Comparison of ENCODE assay signal across 7 worm cellular contexts in genomic region chrV:5687115-5687979, ce11.
TF ChIP-seq lines count a peak whose summit lies in the region.

Gene F25B4.7, minus strand, starts transcription at chrV:5687226.

TF ChIP-seq in whole organism, L1 larva, 84 proteins besides CTCF, POLR2A, EP300 and RAD21 (continues in another document):
- TF ChIP-seq rnt-1 (tag; optimal IDR thresholded peaks at IDR 0.05; lab: Kevin White, UChicago) (peak; percentile 5), C16A3.4 (tag; optimal IDR thresholded peaks at IDR 0.05; lab: Kevin White, UChicago) (peak; percentile 10), tbx-2 (tag; optimal IDR thresholded peaks at IDR 0.05; lab: Kevin White, UChicago) (no peak), dpl-1 (GFP tag; optimal IDR thresholded peaks at IDR 0.05; lab: Kevin White, UChicago) (peak; percentile 24 to 37 (median 31)), nhr-19 (GFP tag; conservative IDR thresholded peaks at IDR 0.05; lab: Robert Waterston, UW) (peak; percentile 69), mab-9 (GFP tag; IDR thresholded peaks at IDR 0.05; lab: Robert Waterston, UW) (no peak), mef-2 (tag; optimal IDR thresholded peaks at IDR 0.05; lab: Kevin White, UChicago) (no peak), lin-14 (GFP tag; optimal IDR thresholded peaks at IDR 0.05; lab: Kevin White, UChicago) (peak; percentile 42), lin-35 (GFP tag; optimal IDR thresholded peaks at IDR 0.05; lab: Kevin White, UChicago) (peak in 1 of 2 experiments; percentile 8), blmp-1 (tag; optimal IDR thresholded peaks at IDR 0.05; lab: Kevin White, UChicago) (peak; percentile 60), ceh-90 (tag; optimal IDR thresholded peaks at IDR 0.05; lab: Kevin White, UChicago) (no peak), skn-1 (tag; optimal IDR thresholded peaks at IDR 0.05; lab: Kevin White, UChicago) (peak; percentile 6), nhr-85 (tag; lab: Kevin White, UChicago) (peak; percentile 80)

TF ChIP-seq in whole organism, L2 larva, 48 proteins besides CTCF, POLR2A, EP300 and RAD21:
- TF ChIP-seq nhr-25 (tag; optimal IDR thresholded peaks at IDR 0.05; lab: Kevin White, UChicago) (peak; percentile 33), nhr-129 (tag; optimal IDR thresholded peaks at IDR 0.05; lab: Kevin White, UChicago) (peak; percentile 82), sma-9 (GFP tag; optimal IDR thresholded peaks at IDR 0.05; lab: Kevin White, UChicago) (peak; percentile 74), sma-9 (tag; optimal IDR thresholded peaks at IDR 0.05; lab: Kevin White, UChicago) (no peak), unc-55 (GFP tag; optimal IDR thresholded peaks at IDR 0.05; lab: Kevin White, UChicago) (peak; percentile 64), C34F6.9 (tag; optimal IDR thresholded peaks at IDR 0.05; lab: Kevin White, UChicago) (peak; percentile 68), crh-2 (tag; optimal IDR thresholded peaks at IDR 0.05; lab: Kevin White, UChicago) (peak; percentile 67), nhr-237 (tag; optimal IDR thresholded peaks at IDR 0.05; lab: Kevin White, UChicago) (no peak), fos-1 (tag; optimal IDR thresholded peaks at IDR 0.05; lab: Kevin White, UChicago) (peak; percentile 40), alr-1 (tag; optimal IDR thresholded peaks at IDR 0.05; lab: Kevin White, UChicago) (no peak), nhr-21 (tag; optimal IDR thresholded peaks at IDR 0.05; lab: Kevin White, UChicago) (peak; percentile 41), lsy-2 (tag; optimal IDR thresholded peaks at IDR 0.05; lab: Kevin White, UChicago) (peak in 1 of 2 experiments; percentile 41)

TF ChIP-seq in whole organism, L3 larva, 47 proteins besides CTCF, POLR2A, EP300 and RAD21:
- TF ChIP-seq nhr-12 (tag; optimal IDR thresholded peaks at IDR 0.05; lab: Kevin White, UChicago) (no peak), nhr-25 (tag; optimal IDR thresholded peaks at IDR 0.05; lab: Kevin White, UChicago) (peak; percentile 7), nhr-67 (tag; optimal IDR thresholded peaks at IDR 0.05; lab: Kevin White, UChicago) (no peak), elt-2 (tag; optimal IDR thresholded peaks at IDR 0.05; lab: Kevin White, UChicago) (peak; percentile 17), nhr-23 (tag; optimal IDR thresholded peaks at IDR 0.05; lab: Kevin White, UChicago) (peak; percentile 61), R02D3.7 (tag; optimal IDR thresholded peaks at IDR 0.05; lab: Kevin White, UChicago) (no peak), nhr-43 (tag; optimal IDR thresholded peaks at IDR 0.05; lab: Kevin White, UChicago; ENCODE audit: poor library complexity, severe bottlenecking) (peak; percentile 49), ceh-82 (tag; optimal IDR thresholded peaks at IDR 0.05; lab: Kevin White, UChicago) (no peak), pha-4 (tag; optimal IDR thresholded peaks at IDR 0.05; lab: Kevin White, UChicago) (peak; percentile 42), hmg-11 (tag; optimal IDR thresholded peaks at IDR 0.05; lab: Kevin White, UChicago) (no peak), lin-15B (tag; optimal IDR thresholded peaks at IDR 0.05; lab: Kevin White, UChicago) (peak; percentile 56)

TF ChIP-seq in whole organism, L4 larva, 104 proteins besides CTCF, POLR2A, EP300 and RAD21 (continues in another document):
- TF ChIP-seq hlh-30 (tag; optimal IDR thresholded peaks at IDR 0.05; lab: Kevin White, UChicago; ENCODE audit: insufficient read depth), result peak; percentile 50
- no peak for TF ChIP-seq daf-12 (tag; optimal IDR thresholded peaks at IDR 0.05; lab: Kevin White, UChicago)
- TF ChIP-seq dpl-1 (GFP tag; optimal IDR thresholded peaks at IDR 0.05; lab: Kevin White, UChicago), result no peak
- TF ChIP-seq Y48G9A.11 (GFP tag; IDR thresholded peaks at IDR 0.05; lab: Robert Waterston, UW), result no peak
- TF ChIP-seq lin-39 (tag; optimal IDR thresholded peaks at IDR 0.05; lab: Kevin White, UChicago), result no peak
- no peak for TF ChIP-seq dve-1 (tag; optimal IDR thresholded peaks at IDR 0.05; lab: Kevin White, UChicago; ENCODE audit: insufficient read depth)
- TF ChIP-seq mxl-2 (GFP tag; conservative IDR thresholded peaks at IDR 0.05; lab: Robert Waterston, UW), result no peak
- TF ChIP-seq nhr-11 (tag; optimal IDR thresholded peaks at IDR 0.05; lab: Kevin White, UChicago), result no peak
- TF ChIP-seq unc-62 (GFP tag; optimal IDR thresholded peaks at IDR 0.05 in 1 of 2; lab: Kevin White, UChicago), result peak in 1 of 2 experiments; percentile 43
- no peak for TF ChIP-seq unc-62 (tag; optimal IDR thresholded peaks at IDR 0.05; lab: Kevin White, UChicago)
- no peak for TF ChIP-seq tra-1 (GFP tag; IDR thresholded peaks at IDR 0.05; lab: Robert Waterston, UW)
- no peak for TF ChIP-seq daf-19 (GFP tag; conservative IDR thresholded peaks at IDR 0.05; lab: Robert Waterston, UW)
- no peak for TF ChIP-seq lim-7 (GFP tag; IDR thresholded peaks at IDR 0.05; lab: Robert Waterston, UW)
- TF ChIP-seq lin-38 (GFP tag; IDR thresholded peaks at IDR 0.05; lab: Robert Waterston, UW), result peak; percentile 45
- no peak for TF ChIP-seq nhr-102 (tag; optimal IDR thresholded peaks at IDR 0.05; lab: Kevin White, UChicago)

TF ChIP-seq in whole organism, late embryonic, 69 proteins besides CTCF, POLR2A, EP300 and RAD21:
- TF ChIP-seq tbx-7 (tag; optimal IDR thresholded peaks at IDR 0.05; lab: Kevin White, UChicago) (no peak), unc-42 (tag; optimal IDR thresholded peaks at IDR 0.05; lab: Kevin White, UChicago) (peak; percentile 11)
TF ChIP-seq in whole organism, late embryonic: peak in this region for 1.

TF ChIP-seq in whole organism, mixed stage, embryonic, 35 proteins besides CTCF, POLR2A, EP300 and RAD21:
- TF ChIP-seq hlh-1 (tag; optimal IDR thresholded peaks at IDR 0.05; lab: Kevin White, UChicago) (no peak), elt-1 (tag; optimal IDR thresholded peaks at IDR 0.05; lab: Kevin White, UChicago; ENCODE audit: borderline replicate concordance, insufficient read depth) (no peak), ces-1 (GFP tag; optimal IDR thresholded peaks at IDR 0.05; lab: Kevin White, UChicago) (peak; percentile 52)
TF ChIP-seq in whole organism, mixed stage, embryonic: peak in this region for 1.

TF ChIP-seq in whole organism, young adult, 124 proteins besides CTCF, POLR2A, EP300 and RAD21:
- TF ChIP-seq die-1 (tag; optimal IDR thresholded peaks at IDR 0.05; lab: Kevin White, UChicago) (no peak), let-607 (tag; optimal IDR thresholded peaks at IDR 0.05; lab: Kevin White, UChicago) (peak in 1 of 2 experiments; percentile 64), ceh-27 (GFP tag; optimal IDR thresholded peaks at IDR 0.05; lab: Kevin White, UChicago) (no peak), zim-3 (tag; optimal IDR thresholded peaks at IDR 0.05; lab: Kevin White, UChicago) (no peak), cebp-1 (GFP tag; IDR thresholded peaks at IDR 0.05; lab: Robert Waterston, UW) (no peak), cebp-1 (tag; optimal IDR thresholded peaks at IDR 0.05; lab: Kevin White, UChicago) (peak; percentile 40), nhr-80 (tag; optimal IDR thresholded peaks at IDR 0.05; lab: Kevin White, UChicago) (peak; percentile 9), hmg-20 (GFP tag; IDR thresholded peaks at IDR 0.05; lab: Robert Waterston, UW) (no peak), F22D6.2 (tag; optimal IDR thresholded peaks at IDR 0.05; lab: Kevin White, UChicago) (no peak), snpc-1.3 (tag; optimal IDR thresholded peaks at IDR 0.05; lab: Kevin White, UChicago; ENCODE audit: insufficient read depth) (no peak), ztf-3 (GFP tag; optimal IDR thresholded peaks at IDR 0.05; lab: Kevin White, UChicago) (no peak), chd-7 (tag; optimal IDR thresholded peaks at IDR 0.05; lab: Kevin White, UChicago) (no peak), F37B4.10 (GFP tag; IDR thresholded peaks at IDR 0.05; lab: Robert Waterston, UW) (no peak), dox-1 (GFP tag; IDR thresholded peaks at IDR 0.05; lab: Robert Waterston, UW) (no peak), mcd-1 (GFP tag; IDR thresholded peaks at IDR 0.05; lab: Robert Waterston, UW) (peak; percentile 6; the same call in 1 of the 2 replicates), mxl-1 (tag; optimal IDR thresholded peaks at IDR 0.05; lab: Kevin White, UChicago) (no peak), hmg-1.2 (GFP tag; IDR thresholded peaks at IDR 0.05; lab: Robert Waterston, UW) (peak; percentile 78; the same call in 1 of the 2 replicates), K11D2.4 (GFP tag; IDR thresholded peaks at IDR 0.05; lab: Robert Waterston, UW) (no peak), F49E8.2 (tag; optimal IDR thresholded peaks at IDR 0.05; lab: Kevin White, UChicago; ENCODE audit: insufficient read depth) (no peak), unc-130 (GFP tag; optimal IDR thresholded peaks at IDR 0.05; lab: Kevin White, UChicago) (no peak), F57A8.1 (GFP tag; optimal IDR thresholded peaks at IDR 0.05; lab: Kevin White, UChicago) (no peak), mes-4 (tag; optimal IDR thresholded peaks at IDR 0.05; lab: Kevin White, UChicago) (no peak), F57C9.4 (tag; optimal IDR thresholded peaks at IDR 0.05; lab: Kevin White, UChicago) (no peak), attf-5 (GFP tag; optimal IDR thresholded peaks at IDR 0.05; lab: Kevin White, UChicago) (peak; percentile 25), attf-6 (GFP tag; IDR thresholded peaks at IDR 0.05; lab: Robert Waterston, UW) (no peak)
TF ChIP-seq in whole organism, young adult: peak in this region for 6.
